Fruit fly (Drosophila melanogaster) S2 (cell line): ENCODE data around the gene CG13698.

Experiments used
- CG8478 ChIP-seq: fragments of >200 bp; optimal IDR thresholded peaks from 2 replicates; lab custom pipeline; 2018
- CTCF ChIP-seq, 2 experiments: fragments of >200 bp; optimal IDR thresholded peaks; 2 replicates each; lab custom pipeline; 2018

CG13698 gene

DNA sequence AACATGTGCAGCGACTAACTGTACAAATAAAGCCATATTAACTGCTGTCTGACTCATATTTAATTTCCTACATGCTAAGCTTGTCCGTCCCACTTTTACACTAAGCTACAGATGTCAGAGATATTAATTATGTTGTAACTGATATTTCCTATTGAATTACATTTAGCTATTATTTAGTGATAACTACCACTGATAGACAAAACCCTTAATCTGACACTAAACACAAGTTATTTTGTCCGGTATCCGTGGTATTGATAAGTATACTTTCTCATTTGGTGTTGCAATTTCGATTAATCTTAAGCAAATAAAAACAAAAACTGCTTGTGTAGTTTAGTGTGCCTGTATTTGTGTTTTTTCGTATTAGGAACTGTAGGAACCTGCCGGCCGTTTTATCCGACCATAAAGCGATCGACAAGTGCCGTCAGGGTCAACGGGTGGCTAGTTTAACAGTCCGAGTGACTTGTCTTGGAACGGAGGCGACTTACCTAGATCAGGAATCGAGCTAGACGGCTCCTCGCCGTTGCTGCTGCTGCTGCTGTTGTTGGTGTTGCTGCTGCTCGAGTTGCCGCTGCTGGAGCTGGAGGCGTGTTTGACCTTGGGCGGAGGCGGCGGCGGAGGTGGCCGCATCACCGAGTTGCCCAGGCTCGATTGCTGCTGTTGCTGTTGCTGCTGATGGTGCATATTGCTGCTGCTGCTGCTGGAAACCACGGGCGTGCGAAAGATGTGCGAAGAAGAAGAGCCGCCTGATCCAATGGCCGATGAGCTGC is 48.0 kb downstream of the CG13698 start:
- no peak for TF ChIP-seq CTCF (optimal IDR thresholded peaks at IDR 0.05; lab: Kevin White, UChicago)
- no peak for TF ChIP-seq CG8478

DNA sequence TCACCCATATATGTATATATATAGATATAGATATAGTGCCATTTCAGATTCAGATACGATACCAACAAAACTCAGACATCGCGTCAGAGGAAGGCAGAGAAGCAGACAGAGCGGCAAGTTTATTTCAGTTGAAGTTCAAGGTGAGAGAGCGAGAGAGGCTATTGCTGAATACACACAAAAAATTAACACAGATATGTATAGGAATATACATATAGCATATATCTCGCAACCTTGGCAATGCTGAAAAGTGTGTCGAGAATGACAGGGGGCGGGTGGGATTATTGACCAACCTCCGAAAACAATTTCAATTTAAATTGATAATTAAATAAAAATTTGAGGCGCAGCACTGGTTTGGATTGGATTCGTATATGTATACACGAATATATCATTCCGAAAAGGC is 48.9 kb downstream of the CG13698 start:
- TF ChIP-seq CG8478 (no peak), CTCF (optimal IDR thresholded peaks at IDR 0.05; lab: Kevin White, UChicago) (no peak)

DNA sequence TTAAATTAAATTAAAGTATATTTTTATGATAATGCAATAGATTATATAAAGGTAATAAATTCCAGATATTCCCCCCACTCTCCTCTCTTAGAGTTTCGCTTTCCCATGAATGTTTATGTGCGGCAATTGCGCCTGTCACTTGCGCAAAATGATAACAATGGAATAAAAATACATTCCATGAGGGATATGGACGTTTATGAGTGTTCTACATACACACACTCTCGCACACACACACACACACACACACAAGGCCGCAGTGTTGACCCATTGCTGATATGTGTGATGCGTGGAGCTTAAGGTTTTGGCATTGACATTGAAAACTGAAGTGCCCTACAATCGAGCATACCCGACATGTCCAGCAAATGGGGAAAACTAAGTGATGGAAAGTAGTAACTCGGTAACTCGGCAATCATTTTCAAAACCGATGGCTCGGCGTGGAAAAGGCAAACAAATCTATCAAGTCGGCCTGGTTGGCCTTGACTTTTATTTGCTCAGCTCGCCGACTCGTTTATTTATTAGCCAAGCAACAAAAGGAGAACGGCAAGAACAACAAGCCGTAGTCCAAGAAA is 59.3 kb downstream of the CG13698 start:
- TF ChIP-seq CG8478: no peak

DNA sequence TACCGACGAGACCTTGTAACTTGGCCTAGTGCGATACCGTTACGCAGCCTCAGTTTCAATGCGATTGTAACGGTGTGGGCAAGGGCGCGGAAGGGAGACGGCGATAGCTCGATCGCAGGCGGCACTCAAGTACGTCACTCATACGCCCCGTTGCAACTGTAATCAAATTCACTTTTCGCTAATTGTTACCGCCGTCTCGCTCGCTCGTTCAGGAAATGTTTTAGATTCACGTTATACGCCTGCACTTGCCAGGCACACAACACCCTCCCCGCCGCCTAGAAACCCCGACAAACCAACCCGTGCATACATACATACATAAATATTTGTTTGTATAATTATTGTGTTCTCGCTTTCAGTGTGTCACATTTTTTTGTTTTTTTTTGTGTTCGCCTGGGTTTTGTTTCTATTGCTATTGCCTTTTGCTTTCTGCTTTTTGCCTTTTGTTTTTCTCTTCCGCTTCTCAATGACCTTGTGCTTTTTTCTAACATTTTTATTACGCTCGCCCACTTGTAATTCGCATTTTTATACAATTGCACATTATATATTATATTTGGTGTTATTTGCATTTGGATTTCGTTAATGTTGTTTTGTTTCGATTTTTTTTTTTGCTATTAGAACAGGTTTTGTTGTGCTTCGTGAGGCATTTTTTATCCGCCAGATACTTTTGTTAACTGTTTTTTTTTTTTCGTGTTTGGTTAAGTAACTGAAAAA is 61.5 kb downstream of the CG13698 start:
- no peak for TF ChIP-seq CTCF (optimal IDR thresholded peaks at IDR 0.05; lab: Kevin White, UChicago)
- TF ChIP-seq CG8478: no peak

DNA sequence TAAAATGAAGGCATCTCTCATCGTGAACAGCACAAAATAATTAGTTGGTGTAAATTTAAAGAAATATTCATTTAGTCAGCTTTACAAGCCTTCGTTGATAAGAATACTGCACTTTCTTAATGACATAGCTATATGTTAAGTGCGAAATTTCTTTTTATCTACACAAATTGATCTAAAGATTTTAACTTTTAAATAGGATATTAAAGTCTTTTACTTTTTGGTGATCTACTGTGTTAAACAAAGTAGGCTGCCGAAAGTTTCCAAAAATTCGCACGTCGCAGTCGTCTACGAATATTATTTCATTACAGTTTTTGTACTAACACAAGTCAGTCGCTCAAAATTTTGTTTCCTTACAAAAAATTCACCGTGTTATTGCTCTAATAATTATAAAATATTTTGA is 63.5 kb downstream of the CG13698 start, which contains the start of gene CG42393:
Gene CG42393, plus strand, starts transcription at position 301 of the 400 bp plus-strand sequence.
- TF ChIP-seq CG8478: no peak
- TF ChIP-seq CTCF (optimal IDR thresholded peaks at IDR 0.05; lab: Kevin White, UChicago): no peak

DNA sequence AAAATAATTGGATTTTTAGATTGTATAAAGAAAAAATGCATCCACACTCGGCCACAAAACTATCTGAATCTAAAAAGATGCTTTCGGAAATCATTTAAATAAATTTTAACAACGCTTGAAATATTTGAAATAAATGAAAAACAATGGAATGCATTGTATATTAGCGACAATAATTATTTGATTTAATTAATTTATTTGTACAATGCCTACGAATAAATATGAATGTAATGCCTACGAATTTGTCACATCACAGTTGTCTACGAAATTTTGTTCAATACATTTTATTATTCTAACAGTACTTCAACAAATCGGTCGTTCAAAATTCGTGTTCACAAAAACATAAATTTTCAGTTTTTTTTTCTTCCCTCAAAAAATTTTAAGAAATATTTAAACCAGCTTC is 65.9 kb downstream of the CG13698 start, which contains the start of gene CG32192:
Gene CG32192, plus strand, starts transcription at position 301 of the 400 bp plus-strand sequence.
- TF ChIP-seq CG8478: no peak
